Worm (Caenorhabditis elegans): Measurements from ENCODE around the gene swt-2.

ce11 chrV:7501194-7501593 lies 28.7 kb upstream of the swt-2 start:
- no peak for TF ChIP-seq med-1 (GFP tag; optimal IDR thresholded peaks at IDR 0.05; ENCODE audit: insufficient read depth)
- no peak for TF ChIP-seq flt-1 (GFP tag; IDR thresholded peaks at IDR 0.05)
- no peak for TF ChIP-seq T22C8.4 (GFP tag; IDR thresholded peaks at IDR 0.05)
- TF ChIP-seq klf-2 (GFP tag; conservative IDR thresholded peaks at IDR 0.05) = no peak
- TF ChIP-seq ref-1 (GFP tag; conservative IDR thresholded peaks at IDR 0.05) = no peak
- TF ChIP-seq cog-1 (tag; optimal IDR thresholded peaks at IDR 0.05) = no peak
